Worm (Caenorhabditis elegans): ENCODE measurements around the gene srh-287.

Gene srh-287

ce11 chrV:17795655-17796054, 5.0 kb upstream of the srh-287 start, which contains the start of gene srh-288:
Gene srh-288 (minus strand): TSS chrV:17795755.
- TF ChIP-seq him-1 (tag; optimal IDR thresholded peaks at IDR 0.05) (no peak), W03F9.2 (tag; optimal IDR thresholded peaks at IDR 0.05) (no peak), dao-5 (tag; optimal IDR thresholded peaks at IDR 0.05) (no peak)

- TF ChIP-seq W03F9.2 (tag; optimal IDR thresholded peaks at IDR 0.05) (no peak), dao-5 (tag; optimal IDR thresholded peaks at IDR 0.05) (no peak), him-1 (tag; optimal IDR thresholded peaks at IDR 0.05) (no peak)
Observed at ce11 chrV:17798789-17799188, 1.8 kb upstream of the srh-287 start, which contains the start of gene srx-18. Gene srx-18 (minus strand): TSS chrV:17798889.

DNA sequence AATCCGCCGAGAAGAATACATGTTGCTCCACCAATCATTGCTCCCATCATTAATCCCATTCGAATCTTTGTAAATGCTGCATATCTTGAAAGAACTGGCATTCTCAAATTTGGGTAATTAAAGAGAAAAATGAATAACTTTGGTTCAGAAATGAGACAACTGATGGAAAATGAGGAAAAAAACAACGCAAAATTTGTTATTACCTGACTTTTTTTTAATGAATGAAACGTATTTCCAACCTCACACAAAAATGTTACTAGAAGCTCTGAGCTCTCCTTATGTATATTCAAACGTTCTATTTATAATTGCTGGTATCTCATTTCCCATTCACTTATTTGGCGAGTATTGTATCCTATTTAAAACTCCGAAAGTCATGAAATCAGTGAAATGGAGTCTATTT, 1.9 kb downstream of the srh-287 start, which contains the start of the genes Y94A7B.11 and srh-292:
Gene Y94A7B.11, minus strand, starts transcription at position 101 of the 400 bp plus-strand sequence.
Gene srh-292, plus strand, starts transcription at position 251 of the 400 bp plus-strand sequence.
- TF ChIP-seq dao-5 (tag; optimal IDR thresholded peaks at IDR 0.05) (no peak), him-1 (tag; optimal IDR thresholded peaks at IDR 0.05) (no peak), W03F9.2 (tag; optimal IDR thresholded peaks at IDR 0.05) (no peak)

DNA sequence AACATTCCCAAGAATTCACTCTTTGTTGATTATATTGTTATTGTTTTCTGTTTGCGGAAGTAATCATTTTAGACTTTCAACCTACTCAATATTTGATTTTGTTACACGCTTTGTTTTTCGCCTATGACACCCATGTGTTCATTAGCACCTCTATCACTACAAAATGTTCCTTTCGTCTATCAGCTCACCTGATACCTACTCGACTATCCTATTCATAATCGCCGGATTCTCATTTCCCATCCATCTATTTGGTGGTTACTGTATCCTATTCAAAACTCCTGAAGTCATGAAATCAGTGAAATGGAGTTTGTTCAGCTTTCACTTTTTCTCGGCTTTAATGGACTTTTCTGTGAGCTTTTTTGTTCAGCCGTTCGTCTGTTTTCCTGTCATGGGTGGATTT, 4.7 kb downstream of the srh-287 start, which contains the start of gene srh-291:
Gene srh-291, plus strand, starts transcription at position 301 of the 400 bp plus-strand sequence.
- TF ChIP-seq dao-5 (tag; optimal IDR thresholded peaks at IDR 0.05) (no peak), W03F9.2 (tag; optimal IDR thresholded peaks at IDR 0.05) (no peak), him-1 (tag; optimal IDR thresholded peaks at IDR 0.05) (no peak)

DNA sequence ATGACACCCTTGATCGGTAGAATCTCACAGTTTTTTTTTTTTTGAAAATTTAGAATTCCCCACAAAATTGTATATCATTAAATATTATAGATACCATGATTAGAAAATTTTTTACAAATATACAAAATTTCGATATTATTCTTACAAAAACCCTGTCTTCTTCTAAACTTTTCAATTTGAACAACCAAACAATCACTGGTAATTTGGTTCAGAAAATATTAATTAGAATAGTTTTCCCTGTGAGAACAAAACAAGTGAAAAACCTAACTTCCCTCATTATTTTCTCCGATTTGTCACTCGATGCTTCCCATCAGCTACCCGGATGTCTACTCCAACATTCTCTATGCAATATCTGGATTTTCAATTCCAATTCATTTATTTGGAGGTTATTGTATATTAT, 9.4 kb downstream of the srh-287 start, which contains the start of gene srh-296:
Gene srh-296, plus strand, starts transcription at position 301 of the 400 bp plus-strand sequence.
- TF ChIP-seq him-1 (tag; optimal IDR thresholded peaks at IDR 0.05) (no peak), W03F9.2 (tag; optimal IDR thresholded peaks at IDR 0.05) (no peak), dao-5 (tag; optimal IDR thresholded peaks at IDR 0.05) (no peak)

- no peak for TF ChIP-seq dao-5 (tag; optimal IDR thresholded peaks at IDR 0.05)
- TF ChIP-seq W03F9.2 (tag; optimal IDR thresholded peaks at IDR 0.05) = no peak
- TF ChIP-seq him-1 (tag; optimal IDR thresholded peaks at IDR 0.05) = no peak
Observed at ce11 chrV:17812127-17812526, 11.5 kb downstream of the srh-287 start.

DNA sequence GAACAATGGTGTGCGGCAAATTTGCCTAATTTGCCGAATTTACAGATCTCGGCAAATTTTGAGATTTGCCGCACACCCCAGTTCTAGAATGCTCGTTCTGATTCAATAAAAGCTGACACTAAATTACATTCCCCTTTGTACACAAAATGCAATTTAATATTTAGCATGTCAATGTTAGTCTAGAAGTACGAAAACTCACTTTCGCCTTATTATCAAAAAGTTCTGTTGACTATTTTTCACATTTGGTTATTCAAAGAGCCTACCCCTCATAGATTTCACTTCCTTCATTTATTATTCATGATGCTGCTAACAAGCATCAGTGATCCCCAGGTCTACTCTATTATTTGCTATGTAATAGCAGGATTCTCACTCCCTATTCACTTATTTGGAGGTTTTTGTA, 17.9 kb downstream of the srh-287 start, which contains the start of gene srh-298:
Gene srh-298, plus strand, starts transcription at position 301 of the 400 bp plus-strand sequence.
- TF ChIP-seq W03F9.2 (tag; optimal IDR thresholded peaks at IDR 0.05) = no peak
- TF ChIP-seq him-1 (tag; optimal IDR thresholded peaks at IDR 0.05) = no peak
- TF ChIP-seq dao-5 (tag; optimal IDR thresholded peaks at IDR 0.05) = no peak

DNA sequence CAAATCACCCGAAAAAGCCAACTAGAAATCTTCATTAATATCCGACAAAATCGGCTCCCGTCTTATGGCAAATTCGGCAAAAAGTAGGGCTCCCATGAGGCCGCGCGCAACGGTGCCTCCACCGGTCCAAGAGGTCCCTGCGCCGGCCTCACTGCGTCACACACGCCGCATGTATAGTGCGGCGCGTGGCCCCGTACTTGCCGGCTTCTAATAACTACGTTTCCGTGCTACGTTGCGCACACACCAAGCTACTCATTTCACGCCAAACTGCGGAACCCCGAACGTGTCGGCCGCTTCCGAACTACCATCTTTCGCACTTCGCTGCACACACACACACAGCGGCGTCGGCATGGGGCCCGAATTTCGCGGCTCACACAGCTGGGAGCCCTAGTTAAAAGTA, 19.1 kb downstream of the srh-287 start:
- TF ChIP-seq W03F9.2 (tag; optimal IDR thresholded peaks at IDR 0.05) (no peak), him-1 (tag; optimal IDR thresholded peaks at IDR 0.05) (no peak), dao-5 (tag; optimal IDR thresholded peaks at IDR 0.05) (no peak)

ce11 chrV:17821805-17822204, 21.2 kb downstream of the srh-287 start, which contains the start of gene srh-300:
Gene srh-300 (plus strand): TSS chrV:17822105.
- no peak for TF ChIP-seq dao-5 (tag; optimal IDR thresholded peaks at IDR 0.05)
- no peak for TF ChIP-seq him-1 (tag; optimal IDR thresholded peaks at IDR 0.05)
- no peak for TF ChIP-seq W03F9.2 (tag; optimal IDR thresholded peaks at IDR 0.05)

ce11 chrV:17824610-17825009, 24.0 kb downstream of the srh-287 start, which contains the start of gene srh-301:
Gene srh-301 (plus strand): TSS chrV:17824910.
- TF ChIP-seq dao-5 (tag; optimal IDR thresholded peaks at IDR 0.05) (no peak), him-1 (tag; optimal IDR thresholded peaks at IDR 0.05) (no peak), W03F9.2 (tag; optimal IDR thresholded peaks at IDR 0.05) (no peak)

- no peak for TF ChIP-seq dao-5 (tag; optimal IDR thresholded peaks at IDR 0.05)
- no peak for TF ChIP-seq W03F9.2 (tag; optimal IDR thresholded peaks at IDR 0.05)
- no peak for TF ChIP-seq him-1 (tag; optimal IDR thresholded peaks at IDR 0.05)
Observed at ce11 chrV:17828310-17828709, 27.7 kb downstream of the srh-287 start, which contains the start of gene srh-304. Gene srh-304 (plus strand): TSS chrV:17828610.

DNA sequence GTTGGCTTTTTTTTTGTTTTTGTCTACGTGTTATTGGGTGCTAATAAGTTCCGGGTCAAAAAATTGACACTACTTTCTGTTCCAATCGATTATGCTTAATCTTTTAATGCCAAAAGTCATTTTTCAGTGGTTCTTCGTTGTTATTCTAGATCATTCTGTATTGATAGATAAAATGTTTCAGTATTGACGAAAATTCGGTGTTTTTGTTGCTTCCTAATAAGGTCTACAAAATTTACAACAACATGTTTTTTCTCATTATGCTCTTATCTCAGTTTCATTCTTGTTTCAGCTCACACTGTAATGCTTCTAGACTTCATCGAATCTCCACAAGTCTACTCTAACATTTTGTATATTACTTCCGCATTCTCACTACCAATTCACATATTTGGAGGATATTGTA, 30.7 kb downstream of the srh-287 start, which contains the start of gene srh-303:
Gene srh-303, plus strand, starts transcription at position 301 of the 400 bp plus-strand sequence.
- no peak for TF ChIP-seq him-1 (tag; optimal IDR thresholded peaks at IDR 0.05)
- TF ChIP-seq dao-5 (tag; optimal IDR thresholded peaks at IDR 0.05) = no peak
- no peak for TF ChIP-seq W03F9.2 (tag; optimal IDR thresholded peaks at IDR 0.05)

DNA sequence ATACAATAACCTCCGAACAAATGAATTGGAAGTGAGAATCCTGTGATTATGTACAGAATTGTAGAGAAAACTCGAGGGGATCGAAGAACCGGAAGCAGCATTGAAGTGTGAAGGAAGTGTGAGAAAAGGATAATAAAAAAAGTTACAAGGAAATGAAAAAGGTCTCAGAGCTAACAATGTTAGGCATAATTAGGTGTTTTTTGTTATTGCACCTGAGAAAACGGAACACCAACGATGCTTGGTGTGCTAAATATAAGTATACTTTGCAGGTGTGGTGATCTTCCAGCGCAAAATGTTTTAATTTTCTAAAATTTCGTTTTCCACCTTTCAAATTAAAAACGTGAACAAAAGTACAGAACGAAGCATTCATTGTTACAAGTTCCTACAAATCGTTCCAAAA, 43.5 kb downstream of the srh-287 start, which contains the start of gene srh-286:
Gene srh-286, minus strand, starts transcription at position 101 of the 400 bp plus-strand sequence.
- TF ChIP-seq W03F9.2 (tag; optimal IDR thresholded peaks at IDR 0.05) (no peak), him-1 (tag; optimal IDR thresholded peaks at IDR 0.05) (no peak), dao-5 (tag; optimal IDR thresholded peaks at IDR 0.05) (no peak)

DNA sequence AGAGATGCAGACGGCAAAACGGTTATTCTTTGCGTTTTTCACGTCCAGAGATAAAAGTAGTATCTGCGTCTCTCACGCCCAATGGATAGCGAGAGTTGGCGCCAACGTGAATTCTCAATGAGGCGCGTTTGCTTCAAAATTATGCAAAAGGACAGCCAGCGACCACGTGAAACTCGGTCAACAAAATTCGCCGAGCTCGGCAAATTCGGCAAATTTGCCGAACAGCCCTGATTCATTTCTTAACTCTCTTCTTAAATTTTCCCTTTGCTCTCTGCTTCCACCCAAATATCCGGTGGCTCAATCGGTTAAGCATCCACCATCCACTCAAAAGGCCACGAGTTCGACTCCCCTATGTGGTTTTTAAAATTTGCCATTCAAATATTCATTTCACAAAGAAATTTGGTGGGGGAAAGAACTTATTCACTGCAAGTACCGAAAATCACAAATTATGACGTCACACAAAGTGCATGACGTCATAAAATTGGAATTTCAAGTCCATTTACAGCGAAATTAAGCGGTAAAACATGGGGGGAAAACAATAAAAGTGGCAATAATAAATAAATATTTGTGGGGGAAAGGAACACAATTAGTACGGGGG, 44.8 kb downstream of the srh-287 start:
- TF ChIP-seq W03F9.2 (tag; optimal IDR thresholded peaks at IDR 0.05) = no peak
- no peak for TF ChIP-seq dao-5 (tag; optimal IDR thresholded peaks at IDR 0.05)
- TF ChIP-seq him-1 (tag; optimal IDR thresholded peaks at IDR 0.05) = no peak

Data from whole organism, L4/young adult.